Worm (Caenorhabditis elegans) whole organism, L1 larva: ENCODE measurements around the gene C52B9.8.

Experiments used
- ama-1 ChIP-seq: fragments of 150-350 bp; optimal IDR thresholded peaks from 2 replicates; lab custom pipeline; 2014
- ceh-8 ChIP-seq: fragments of 200-800 bp; sonication (Bioruptor generic); optimal IDR thresholded peaks from 2 replicates; lab custom pipeline; 2018; ENCODE audit warnings: mild to moderate bottlenecking, missing genetic modification characterization, moderate library complexity, missing compliant biosample characterization
- fos-1 ChIP-seq: fragments of 150-350 bp; optimal IDR thresholded peaks from 2 replicates; lab custom pipeline; 2014; ENCODE audit warnings: missing biosample characterization, missing genetic modification characterization
- irx-1 ChIP-seq: sonication (generic microtip); optimal IDR thresholded peaks from 2 replicates; lab custom pipeline; 2016; ENCODE audit warnings: missing genetic modification characterization, missing compliant biosample characterization
- lin-39 ChIP-seq: fragments of 150-350 bp; optimal IDR thresholded peaks from 2 replicates; lab custom pipeline; 2014; ENCODE audit warnings: missing biosample characterization, missing genetic modification reagents, missing genetic modification characterization

DNA sequence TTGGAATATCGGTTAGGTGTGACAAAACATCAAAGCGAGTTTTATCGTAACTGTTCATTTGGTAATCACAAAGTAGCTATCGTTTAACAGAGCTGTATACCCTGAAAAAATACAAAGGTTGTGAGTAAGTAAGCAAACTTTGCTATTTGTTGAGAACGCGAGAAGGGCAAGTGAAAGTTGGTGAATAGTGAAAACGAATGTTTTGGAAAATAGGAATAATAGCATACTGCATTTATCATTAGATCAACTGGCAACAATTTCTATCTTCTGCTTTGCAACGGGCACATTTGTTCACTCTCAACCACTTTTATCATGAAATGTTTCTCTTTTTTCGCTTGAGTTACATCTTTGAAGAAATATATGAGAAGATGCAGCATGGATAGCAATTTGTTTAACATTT is 17.2 kb upstream of the C52B9.8 start, which contains the start of gene C24A8.5:
- TF ChIP-seq lin-39 (no peak), ama-1 (lab: Kevin White, UChicago) (no peak), fos-1 (tag; lab: Kevin White, UChicago) (no peak), ceh-8 (GFP tag; lab: Kevin White, UChicago) (no peak), irx-1 (tag; lab: Kevin White, UChicago) (no peak)
